Worm (Caenorhabditis elegans) whole organism, dauer: ENCODE results near the gene C18A3.11.
"Not testable (repeated sequence)": the region's sequence is repeated elsewhere in the genome, so short reads cannot be mapped to it uniquely, and the experiment has no call there.

Experiments used
- unc-62 ChIP-seq: sonication (generic microtip); optimal IDR thresholded peaks from 2 replicates; lab custom pipeline; 2017; ENCODE audit warnings: missing biosample characterization, missing genetic modification reagents, missing genetic modification characterization

C18A3.11 gene

DNA sequence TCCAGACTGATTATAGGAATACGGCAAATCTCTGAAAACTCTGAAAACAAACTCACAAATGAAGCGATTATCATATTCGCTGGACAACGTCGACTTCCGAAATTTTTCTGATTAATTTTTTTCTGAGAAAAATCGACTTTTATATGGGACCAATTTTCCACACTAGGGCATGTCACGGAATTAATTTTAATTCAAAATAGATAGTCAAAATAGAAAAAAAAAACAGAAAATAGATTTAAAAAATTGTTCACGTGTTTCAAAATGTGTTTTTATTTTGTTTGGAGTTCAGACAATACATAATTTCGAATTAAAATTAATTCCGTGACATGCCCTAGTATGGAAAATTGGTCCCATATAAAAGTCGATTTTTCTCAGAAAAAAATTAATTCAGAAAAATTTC lies 26.8 kb downstream of the C18A3.11 start, which contains the start of the genes F10C1.3 and F10C1.23:
Gene F10C1.3, minus strand, starts transcription at position 101 of the 400 bp plus-strand sequence.
Gene F10C1.23, plus strand, starts transcription at position 385 of the 400 bp plus-strand sequence.
- not testable (repeated sequence) for TF ChIP-seq unc-62 (GFP tag; lab: Kevin White, UChicago)

DNA sequence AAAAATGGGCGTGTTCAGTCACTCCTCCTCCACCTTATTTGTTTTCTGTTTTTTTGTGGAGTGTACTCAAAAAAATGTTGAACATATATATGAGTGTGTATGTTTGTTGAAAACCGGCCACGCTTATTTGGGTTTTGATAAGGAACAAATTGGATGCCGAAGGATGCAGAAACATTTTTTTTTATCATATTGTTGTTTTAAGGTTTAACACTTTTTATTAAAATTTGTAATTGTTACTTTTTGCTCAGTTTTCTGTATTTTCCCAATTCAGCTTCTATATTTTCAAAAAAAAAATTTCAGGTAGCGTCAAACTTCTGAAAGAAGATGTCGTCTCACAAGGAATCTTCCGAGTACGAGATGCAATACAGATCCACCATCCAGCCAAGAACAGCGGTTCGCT lies 34.5 kb downstream of the C18A3.11 start, which contains the start of gene ifb-1:
Gene ifb-1, plus strand, starts transcription at position 301 of the 400 bp plus-strand sequence.
- TF ChIP-seq unc-62 (GFP tag; lab: Kevin White, UChicago), result no peak

DNA sequence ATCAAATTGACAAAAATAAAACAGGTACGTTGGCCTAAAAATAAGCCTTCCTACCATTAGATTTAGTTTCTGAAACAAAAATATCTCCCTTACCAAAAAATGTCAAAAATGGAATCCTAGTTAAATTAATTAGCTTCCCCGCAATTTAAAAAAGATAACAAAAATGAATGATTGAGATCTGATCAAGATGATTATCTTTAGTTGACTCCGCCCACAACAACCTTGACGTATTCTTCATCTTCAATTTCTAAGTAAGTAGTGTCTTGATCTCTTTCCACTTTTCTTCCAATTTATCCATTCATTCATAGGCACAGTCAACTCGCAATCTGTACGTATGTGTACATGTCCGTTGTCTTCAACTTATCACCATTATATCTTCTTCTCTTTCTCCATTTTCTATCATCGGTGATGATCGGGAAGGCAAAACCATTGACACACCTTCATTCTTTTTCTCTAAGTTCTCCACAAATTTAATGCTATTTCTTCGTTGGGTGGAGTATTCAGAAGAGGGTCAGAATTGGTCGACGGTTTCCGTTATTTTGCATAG lies 37.5 kb downstream of the C18A3.11 start:
- no peak for TF ChIP-seq unc-62 (GFP tag; lab: Kevin White, UChicago)

ce11 chrII:5772547-5773142 lies 41.8 kb downstream of the C18A3.11 start:
- no peak for TF ChIP-seq unc-62 (GFP tag; lab: Kevin White, UChicago)

DNA sequence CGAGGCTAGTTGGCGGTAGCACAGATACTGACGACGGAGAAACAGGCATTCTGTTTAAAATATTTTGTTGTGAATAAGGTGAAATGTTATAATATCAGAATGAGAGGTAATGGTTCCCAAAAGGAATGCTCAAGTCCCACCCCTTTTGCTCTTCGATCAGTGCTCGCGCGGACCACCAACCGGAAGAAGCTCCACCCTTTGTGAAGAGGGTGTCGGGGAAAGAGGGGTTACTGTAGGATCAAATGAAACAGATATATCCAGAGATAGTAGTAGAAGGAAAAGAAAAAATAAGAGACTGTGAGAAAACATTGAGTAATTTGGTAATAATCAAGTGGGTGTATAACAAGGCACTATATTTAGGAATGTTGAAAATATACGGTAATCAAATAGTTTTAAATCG lies 43.3 kb downstream of the C18A3.11 start, which contains the start of the genes dmd-5 and F10C1.1:
Gene dmd-5, minus strand, starts transcription at position 101 of the 400 bp plus-strand sequence.
Gene F10C1.1, plus strand, starts transcription at position 110 of the 400 bp plus-strand sequence.
- no peak for TF ChIP-seq unc-62 (GFP tag; lab: Kevin White, UChicago)

- no peak for TF ChIP-seq unc-62 (GFP tag; lab: Kevin White, UChicago)
Observed at ce11 chrII:5774879-5775278, 44.0 kb downstream of the C18A3.11 start.

DNA sequence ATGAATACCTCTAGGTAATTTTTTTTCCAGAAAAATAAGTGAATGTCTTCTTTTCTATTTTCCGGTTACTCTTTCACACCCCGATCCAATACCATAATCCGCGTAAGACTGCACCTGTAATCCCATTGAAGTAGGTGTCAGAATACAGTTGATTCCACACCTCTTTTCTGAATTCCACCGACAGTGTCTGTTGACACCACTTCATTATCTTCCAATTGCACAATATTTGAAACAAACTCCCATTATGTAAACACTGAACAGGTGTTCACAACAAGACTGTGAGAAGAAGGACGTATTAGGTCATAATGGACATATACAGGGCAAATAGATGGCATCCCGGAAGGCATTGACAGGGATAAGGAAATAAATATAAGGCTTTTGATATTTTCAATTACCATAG lies 46.5 kb downstream of the C18A3.11 start:
- TF ChIP-seq unc-62 (GFP tag; lab: Kevin White, UChicago), result no peak

ce11 chrII:5779866-5780265 lies 49.0 kb downstream of the C18A3.11 start:
- no peak for TF ChIP-seq unc-62 (GFP tag; lab: Kevin White, UChicago)
